Fruit fly (Drosophila melanogaster) whole organism, embryonic: Measurements from ENCODE around the gene CG33191.

Source experiments
- Atf6 ChIP-seq: fragments of 200-800 bp; sonication (Bioruptor generic); IDR thresholded peaks from 2 replicates; pipeline ENCODE4 v1.3.6; 2022; ENCODE audit warnings: missing biosample characterization, missing genetic modification characterization
- B-H2 ChIP-seq: fragments of 200-800 bp; sonication (Bioruptor generic); optimal IDR thresholded peaks from 2 replicates; lab custom pipeline; 2018; ENCODE audit warnings: missing biosample characterization, mild to moderate bottlenecking, missing genetic modification characterization
- CG1024 ChIP-seq: fragments of 200-800 bp; sonication (Bioruptor generic); IDR thresholded peaks from 2 replicates; pipeline ENCODE4 v1.3.6; 2022; ENCODE audit warnings: missing biosample characterization, missing genetic modification characterization
- CG11085 ChIP-seq: fragments of 200-800 bp; sonication (Bioruptor generic); IDR thresholded peaks from 2 replicates; pipeline ENCODE4 v1.3.6; 2022; ENCODE audit warnings: missing biosample characterization, missing genetic modification characterization
- CG11560 ChIP-seq: fragments of 200-800 bp; sonication (Bioruptor generic); IDR thresholded peaks from 3 replicates; pipeline ENCODE4 v1.3.6; 2022; ENCODE audit warnings: missing biosample characterization, missing genetic modification characterization
- CG16815 ChIP-seq: fragments of 200-800 bp; sonication (Bioruptor generic); optimal IDR thresholded peaks from 3 replicates; lab custom pipeline; 2017; ENCODE audit warnings: missing biosample characterization, mild to moderate bottlenecking, missing genetic modification characterization
- CG17359 ChIP-seq: fragments of 200-800 bp; sonication (Bioruptor generic); optimal IDR thresholded peaks from 3 replicates; lab custom pipeline; 2018; ENCODE audit warnings: missing biosample characterization, mild to moderate bottlenecking, missing genetic modification characterization, moderate library complexity
- CG17385 ChIP-seq: fragments of 200-800 bp; sonication (Bioruptor generic); optimal IDR thresholded peaks from 3 replicates; lab custom pipeline; 2018; ENCODE audit warnings: missing biosample characterization, mild to moderate bottlenecking, missing genetic modification characterization
- CG1832 ChIP-seq: fragments of 200-800 bp; sonication (Bioruptor generic); optimal IDR thresholded peaks from 2 replicates; lab custom pipeline; 2017; ENCODE audit warnings: missing biosample characterization, mild to moderate bottlenecking, missing genetic modification characterization, inconsistent platforms
- CG18599 ChIP-seq: fragments of 200-800 bp; sonication (Bioruptor generic); optimal IDR thresholded peaks from 3 replicates; lab custom pipeline; 2017; ENCODE audit warnings: missing biosample characterization, missing genetic modification characterization, mild to moderate bottlenecking, moderate library complexity, missing genetic modification reagents
- CG18764 ChIP-seq: fragments of 200-800 bp; sonication (Bioruptor generic); optimal IDR thresholded peaks from 3 replicates; lab custom pipeline; 2016; ENCODE audit warnings: missing biosample characterization, missing genetic modification characterization
- CG4282 ChIP-seq: fragments of 200-800 bp; sonication (Bioruptor generic); optimal IDR thresholded peaks from 2 replicates; lab custom pipeline; 2016; ENCODE audit warnings: missing biosample characterization, missing genetic modification characterization
- CG4707 ChIP-seq: fragments of 200-800 bp; sonication (Bioruptor generic); optimal IDR thresholded peaks from 2 replicates; lab custom pipeline; 2018; ENCODE audit warnings: missing biosample characterization, mild to moderate bottlenecking, missing genetic modification characterization, moderate library complexity
- CG7372 ChIP-seq: fragments of 200-800 bp; sonication (Bioruptor generic); IDR thresholded peaks from 2 replicates; pipeline ENCODE4 v1.3.6; 2022; ENCODE audit warnings: missing biosample characterization, missing genetic modification characterization
- CG8089 ChIP-seq: fragments of 200-800 bp; sonication (Bioruptor generic); optimal IDR thresholded peaks from 3 replicates; lab custom pipeline; 2016; ENCODE audit warnings: missing biosample characterization, missing genetic modification characterization
- CG9817 ChIP-seq: fragments of 200-800 bp; sonication (Bioruptor generic); optimal IDR thresholded peaks from 2 replicates; lab custom pipeline; 2018; ENCODE audit warnings: missing biosample characterization, mild to moderate bottlenecking, missing genetic modification characterization, moderate library complexity
- CHES-1-like ChIP-seq: fragments of 200-800 bp; sonication (Bioruptor generic); optimal IDR thresholded peaks from 2 replicates; lab custom pipeline; 2016; ENCODE audit warnings: missing biosample characterization, missing genetic modification characterization
- Ets65A ChIP-seq: fragments of 200-800 bp; sonication (Bioruptor generic); peaks from one replicate; lab custom pipeline; 2016; ENCODE audit warnings: missing biosample characterization, missing genetic modification characterization
- Ets97D ChIP-seq: fragments of 200-800 bp; sonication (Bioruptor generic); optimal IDR thresholded peaks from 3 replicates; lab custom pipeline; 2016; ENCODE audit warnings: missing biosample characterization, missing genetic modification characterization
- HLH4C ChIP-seq: fragments of 200-800 bp; sonication (Bioruptor generic); IDR thresholded peaks from 3 replicates; pipeline ENCODE4 v1.3.6; 2022; ENCODE audit warnings: missing biosample characterization, missing genetic modification characterization; ENCODE audit not compliant: partially characterized antibody
- MBD-R2 ChIP-seq: fragments of 200-800 bp; sonication (Bioruptor generic); IDR thresholded peaks from 2 replicates; pipeline ENCODE4 v1.3.6; 2022; ENCODE audit warnings: missing biosample characterization, missing genetic modification characterization
- Mad ChIP-seq: fragments of 200-800 bp; sonication (Bioruptor generic); optimal IDR thresholded peaks from 2 replicates; lab custom pipeline; 2016; ENCODE audit warnings: missing biosample characterization, missing genetic modification characterization
- NC2β ChIP-seq: fragments of 200-800 bp; sonication (Bioruptor generic); optimal IDR thresholded peaks from 2 replicates; lab custom pipeline; 2016; ENCODE audit warnings: missing biosample characterization, missing genetic modification characterization
- Sry-β ChIP-seq: fragments of 200-800 bp; sonication (Bioruptor generic); optimal IDR thresholded peaks from 2 replicates; lab custom pipeline; 2018; ENCODE audit warnings: missing biosample characterization, mild to moderate bottlenecking, missing genetic modification characterization, moderate library complexity
- TFAM ChIP-seq: fragments of 200-800 bp; sonication (Bioruptor generic); optimal IDR thresholded peaks from 2 replicates; lab custom pipeline; 2017; ENCODE audit warnings: missing biosample characterization, missing genetic modification characterization, inconsistent platforms
- Trl ChIP-seq, 3 experiments: fragments of >200 bp in 2 of 3; fragments of 200-800 bp in 1 of 3; sonication (Bioruptor generic) in 1 of 3; optimal IDR thresholded peaks; 2 replicates in 1 of 3; 3 replicates in 2 of 3; lab custom pipeline; 2016 to 2017; ENCODE audit warnings: missing biosample characterization in 1 of 3, missing genetic modification characterization in 1 of 3
- bbx ChIP-seq: fragments of 200-800 bp; sonication (Bioruptor generic); IDR thresholded peaks from 2 replicates; pipeline ENCODE4 v1.3.6; 2022; ENCODE audit warnings: missing biosample characterization, missing genetic modification characterization; ENCODE audit not compliant: partially characterized antibody
- croc ChIP-seq: fragments of 200-800 bp; sonication (Bioruptor generic); conservative IDR thresholded peaks from 3 replicates; pipeline ENCODE4 v1.3.6; 2022; ENCODE audit warnings: missing biosample characterization, missing genetic modification characterization
- crol ChIP-seq: fragments of 200-800 bp; sonication (Bioruptor generic); IDR thresholded peaks from 2 replicates; pipeline ENCODE4 v1.3.6; 2022; ENCODE audit warnings: missing biosample characterization, missing genetic modification characterization
- da ChIP-seq: fragments of 200-800 bp; sonication (Bioruptor generic); optimal IDR thresholded peaks from 2 replicates; lab custom pipeline; 2016; ENCODE audit warnings: missing biosample characterization, missing genetic modification characterization
- dmrt99B ChIP-seq: fragments of 200-800 bp; sonication (Bioruptor generic); optimal IDR thresholded peaks from 2 replicates; lab custom pipeline; 2018; ENCODE audit warnings: missing biosample characterization, mild to moderate bottlenecking, missing genetic modification characterization, moderate library complexity
- fd96Cb ChIP-seq: fragments of 200-800 bp; sonication (Bioruptor generic); optimal IDR thresholded peaks from 2 replicates; lab custom pipeline; 2018; ENCODE audit warnings: missing biosample characterization, mild to moderate bottlenecking, missing genetic modification characterization, moderate library complexity
- hb ChIP-seq: fragments of 200-800 bp; sonication (Bioruptor generic); IDR thresholded peaks from 3 replicates; pipeline ENCODE4 v1.3.6; 2022; ENCODE audit warnings: missing biosample characterization, missing genetic modification characterization; ENCODE audit not compliant: partially characterized antibody
- hbn ChIP-seq: fragments of 200-800 bp; sonication (Bioruptor generic); IDR thresholded peaks from 2 replicates; pipeline ENCODE4 v1.3.6; 2022; ENCODE audit warnings: missing biosample characterization, missing genetic modification characterization; ENCODE audit not compliant: partially characterized antibody
- lov ChIP-seq, 2 experiments: fragments of 200-800 bp in 1 of 2; fragments of >200 bp in 1 of 2; sonication (Bioruptor generic) in 1 of 2; IDR thresholded peaks in 1 of 2; optimal IDR thresholded peaks in 1 of 2; 2 replicates in 1 of 2; 3 replicates in 1 of 2; pipeline versions ENCODE4 v1.3.6 to Lab custom; 2017 to 2022; ENCODE audit warnings: missing biosample characterization in 1 of 2, missing genetic modification characterization in 1 of 2
- nom ChIP-seq: fragments of 200-800 bp; sonication (Bioruptor generic); optimal IDR thresholded peaks from 2 replicates; lab custom pipeline; 2017; ENCODE audit warnings: missing biosample characterization, missing genetic modification characterization, mild to moderate bottlenecking, moderate library complexity, missing genetic modification reagents
- pnt ChIP-seq: fragments of 200-800 bp; sonication (Bioruptor generic); optimal IDR thresholded peaks from 3 replicates; lab custom pipeline; 2016; ENCODE audit warnings: missing biosample characterization, missing genetic modification characterization
- sens ChIP-seq: fragments of 200-800 bp; sonication (Bioruptor generic); peaks from one replicate; lab custom pipeline; 2016; ENCODE audit warnings: missing biosample characterization, missing genetic modification characterization
- sens-2 ChIP-seq: fragments of 200-800 bp; sonication (Bioruptor generic); IDR thresholded peaks from 2 replicates; pipeline ENCODE4 v1.3.6; 2022; ENCODE audit warnings: missing biosample characterization, missing genetic modification characterization
- seq ChIP-seq: fragments of 200-800 bp; sonication (Bioruptor generic); IDR thresholded peaks from 2 replicates; pipeline ENCODE4 v1.3.6; 2022; ENCODE audit warnings: missing biosample characterization, missing genetic modification characterization
- shn ChIP-seq: fragments of 200-800 bp; sonication (Bioruptor generic); optimal IDR thresholded peaks from 3 replicates; lab custom pipeline; 2016; ENCODE audit warnings: missing biosample characterization, missing genetic modification characterization
- slou ChIP-seq: fragments of 200-800 bp; sonication (Bioruptor generic); optimal IDR thresholded peaks from 3 replicates; lab custom pipeline; 2016; ENCODE audit warnings: missing biosample characterization, missing genetic modification characterization
- sqz ChIP-seq: fragments of 200-800 bp; sonication (Bioruptor generic); optimal IDR thresholded peaks from 3 replicates; lab custom pipeline; 2018; ENCODE audit warnings: missing biosample characterization, mild to moderate bottlenecking, missing genetic modification characterization
- unc-4 ChIP-seq: fragments of 200-800 bp; sonication (Bioruptor generic); IDR thresholded peaks from 2 replicates; pipeline ENCODE4 v1.3.6; 2022; ENCODE audit warnings: missing biosample characterization, missing genetic modification characterization; ENCODE audit not compliant: partially characterized antibody
- wor ChIP-seq: fragments of 200-800 bp; sonication (Bioruptor generic); IDR thresholded peaks from 2 replicates; pipeline ENCODE4 v1.3.6; 2022; ENCODE audit warnings: missing biosample characterization, missing genetic modification characterization
- zen2 ChIP-seq: fragments of 200-800 bp; sonication (Bioruptor generic); IDR thresholded peaks from 3 replicates; pipeline ENCODE4 v1.3.6; 2022; ENCODE audit warnings: missing biosample characterization, missing genetic modification characterization; ENCODE audit not compliant: partially characterized antibody
- zfh2 ChIP-seq: fragments of 200-800 bp; sonication (Bioruptor generic); optimal IDR thresholded peaks from 2 replicates; lab custom pipeline; 2016; ENCODE audit warnings: missing biosample characterization, missing genetic modification characterization

CG33191 gene

DNA sequence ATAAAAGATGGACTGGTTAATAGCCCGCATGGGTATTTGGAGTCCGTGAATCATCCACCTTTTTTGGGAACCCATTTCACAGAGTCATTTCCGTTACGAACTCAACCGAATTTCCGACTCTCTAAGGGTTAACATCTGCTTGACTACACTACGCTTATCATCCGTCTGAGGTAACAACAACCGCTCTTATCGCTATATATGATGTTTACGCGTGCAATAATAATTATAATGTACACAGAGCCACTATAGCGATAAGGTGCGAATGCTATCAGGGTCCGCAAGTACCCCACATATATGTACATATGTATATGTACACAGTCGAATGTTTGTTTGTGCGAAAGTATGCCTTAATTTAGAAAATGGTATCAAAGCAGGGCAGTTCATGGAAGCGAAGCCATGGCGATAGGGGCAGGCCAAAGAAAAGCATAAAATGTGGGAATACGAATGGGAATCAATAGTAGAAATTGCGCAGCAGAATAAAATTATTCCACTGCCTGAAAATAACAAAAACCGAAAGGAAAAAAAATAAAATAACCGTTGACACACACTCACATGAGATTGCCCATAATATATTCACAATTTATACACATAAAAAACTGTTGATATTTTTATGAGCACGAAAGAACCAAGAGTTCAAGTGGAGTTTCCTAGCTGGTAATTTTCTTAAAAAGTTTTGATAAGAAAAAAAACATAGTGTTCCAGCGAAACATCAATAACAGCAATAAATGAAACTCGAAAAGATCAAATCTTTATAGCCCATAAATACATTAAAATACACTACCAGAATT is 30.9 kb upstream of the CG33191 start (continued):
- peak; percentile 23 for TF ChIP-seq shn
- TF ChIP-seq hbn (GFP tag; lab: Robert Waterston, UW): no peak
- peak; percentile 30; the same call in 1 of the 2 replicates for TF ChIP-seq CG11085 (GFP tag; lab: Robert Waterston, UW)
- peak; percentile 61; the same call in 1 of the 2 replicates for TF ChIP-seq CG1024 (GFP tag; lab: Robert Waterston, UW)
- TF ChIP-seq sens-2 (GFP tag; lab: Robert Waterston, UW): peak; percentile 52
- TF ChIP-seq CG17385: peak; percentile 81
- peak; percentile 47; the same call in 1 of the 2 replicates for TF ChIP-seq MBD-R2 (GFP tag; lab: Robert Waterston, UW)
- peak; percentile 63 for TF ChIP-seq pnt (GFP tag; lab: Kevin White, UChicago)
- TF ChIP-seq CG17359 (tag; lab: Kevin White, UChicago): peak; percentile 91
- TF ChIP-seq CG18599 (GFP tag; lab: Kevin White, UChicago): peak; percentile 91
- no peak for TF ChIP-seq unc-4
- TF ChIP-seq sqz: peak; percentile 85
- peak; percentile 67 for TF ChIP-seq CHES-1-like
- TF ChIP-seq Trl (optimal IDR thresholded peaks at IDR 0.05; lab: Kevin White, UChicago): no peak
- peak; percentile 41 for TF ChIP-seq Trl (GFP tag; optimal IDR thresholded peaks at IDR 0.05; lab: Kevin White, UChicago)
- TF ChIP-seq CG4707 (GFP tag; lab: Kevin White, UChicago): peak; percentile 95
- peak; percentile 71 for TF ChIP-seq Sry-β
- TF ChIP-seq B-H2 (GFP tag; lab: Kevin White, UChicago): peak; percentile 93
- TF ChIP-seq zfh2 (GFP tag; lab: Kevin White, UChicago): peak; percentile 19
- TF ChIP-seq bbx (GFP tag; lab: Robert Waterston, UW): no peak
- peak; percentile 33 for TF ChIP-seq slou (GFP tag; lab: Kevin White, UChicago)
- TF ChIP-seq dmrt99B (tag; lab: Kevin White, UChicago): peak; percentile 56
- TF ChIP-seq CG11560 (tag; lab: Robert Waterston, UW): no peak
- peak; percentile 56 for TF ChIP-seq CG9817
- peak; percentile 92 for TF ChIP-seq sens (GFP tag; lab: Kevin White, UChicago)
- peak; percentile 22 for TF ChIP-seq Ets97D
- 0 out of 2 replicates have a peak, but pooled peaks have one; percentile 11 for TF ChIP-seq wor (GFP tag; lab: Robert Waterston, UW)
- peak; percentile 52 for TF ChIP-seq CG7372 (GFP tag; lab: Robert Waterston, UW)
- peak; percentile 73 for TF ChIP-seq CG4282 (GFP tag; lab: Kevin White, UChicago)
- no peak for TF ChIP-seq CG1832 (GFP tag; lab: Kevin White, UChicago)
- TF ChIP-seq da (GFP tag; lab: Kevin White, UChicago): peak; percentile 74
- TF ChIP-seq lov (optimal IDR thresholded peaks at IDR 0.05; lab: Kevin White, UChicago): no peak
- TF ChIP-seq lov (GFP tag; IDR thresholded peaks at IDR 0.05; lab: Robert Waterston, UW): peak; percentile 89; the same call in 2 of the 3 replicates
- TF ChIP-seq CG16815 (GFP tag; lab: Kevin White, UChicago): no peak
- peak; percentile 76 for TF ChIP-seq Mad (GFP tag; lab: Kevin White, UChicago)
- no peak; the same call in 1 of the 2 replicates for TF ChIP-seq crol (GFP tag; lab: Robert Waterston, UW)
- peak; percentile 74 for TF ChIP-seq Ets65A (GFP tag; lab: Kevin White, UChicago)
- TF ChIP-seq croc: peak; percentile 22; the same call in 1 of the 3 replicates
- TF ChIP-seq NC2β: peak; percentile 86
- peak; percentile 90 for TF ChIP-seq seq (GFP tag; lab: Robert Waterston, UW)
- peak; percentile 83 for TF ChIP-seq CG8089
- peak; percentile 89 for TF ChIP-seq CG18764 (GFP tag; lab: Kevin White, UChicago)
- TF ChIP-seq HLH4C (GFP tag; lab: Robert Waterston, UW): 0 out of 3 replicates have a peak, but pooled peaks have one; percentile 7
- TF ChIP-seq hb (GFP tag; lab: Robert Waterston, UW): no peak
- peak; percentile 51 for TF ChIP-seq TFAM
- TF ChIP-seq zen2 (GFP tag; lab: Robert Waterston, UW): no peak
- TF ChIP-seq nom (GFP tag; lab: Kevin White, UChicago): peak; percentile 84
- TF ChIP-seq Atf6: peak; percentile 85
- TF ChIP-seq fd96Cb: peak; percentile 34
